Fruit fly (Drosophila melanogaster): ENCODE measurements around the gene CG4995.
A peak's percentile ranks its signal among the peaks of the same experiment; 100 is the strongest.

DNA sequence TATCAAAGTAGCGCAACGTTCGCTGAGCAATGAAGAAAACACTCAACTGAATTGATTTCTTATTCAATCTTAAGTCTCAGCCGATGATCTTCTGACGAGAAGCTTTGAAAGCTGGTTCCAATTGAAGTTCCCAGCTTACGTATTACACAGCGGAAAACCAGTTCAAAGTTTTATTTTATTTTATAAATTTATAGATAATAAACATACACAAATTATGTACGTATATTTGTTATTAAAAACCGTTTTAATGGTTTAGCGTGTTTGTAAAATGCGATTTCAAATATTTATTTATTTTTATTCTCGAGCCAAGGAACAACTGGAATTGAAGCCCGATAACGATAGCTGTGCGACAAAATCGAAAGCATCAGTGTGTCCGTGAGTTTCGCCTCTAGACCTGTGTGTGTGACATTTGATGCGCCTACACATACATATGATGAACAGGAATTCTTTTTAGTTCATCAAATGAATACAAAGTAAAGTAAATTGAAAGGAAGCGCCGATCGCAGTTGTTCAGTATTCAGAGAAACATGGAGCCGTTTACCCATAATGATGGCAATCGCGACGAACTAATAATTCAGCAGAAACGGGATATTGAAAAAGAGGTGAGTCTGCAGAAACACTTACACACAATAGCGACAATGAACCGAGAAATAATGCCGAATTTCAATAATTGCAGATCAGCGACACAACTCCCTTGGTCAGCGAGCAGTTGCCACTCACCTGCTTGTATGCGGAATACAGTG, 15.6 kb upstream of the CG4995 start, which contains the start of the genes CG5390 and CG4968:
- peak; percentile 75; the same call in 1 of the 2 replicates for TF ChIP-seq Atf6 (GFP tag; IDR thresholded peaks at IDR 0.05)
- TF ChIP-seq CG4707 (GFP tag; optimal IDR thresholded peaks at IDR 0.05) = peak; percentile 38
- TF ChIP-seq CG12942 (GFP tag; optimal IDR thresholded peaks at IDR 0.05) = peak; percentile 52
- no peak for TF ChIP-seq aop (GFP tag; IDR thresholded peaks at IDR 0.05)
- peak; percentile 60 for TF ChIP-seq BEAF-32 (GFP tag; optimal IDR thresholded peaks at IDR 0.05)
